Fruit fly (Drosophila melanogaster): Measurements from ENCODE around the gene Spp.

Gene Spp

dm6 chr2L:540572-541210, 3.8 kb downstream of the Spp start (continued):
- TF ChIP-seq CG16813 (GFP tag; IDR thresholded peaks at IDR 0.05; ENCODE audit: partially characterized antibody) (peak; percentile 58; the same call in 1 of the 3 replicates), Ssrp (tag; optimal IDR thresholded peaks at IDR 0.05) (no peak), row (GFP tag; IDR thresholded peaks at IDR 0.05) (no peak), CG10979 (tag; optimal IDR thresholded peaks at IDR 0.05) (no peak), fru (optimal IDR thresholded peaks at IDR 0.05) (no peak), CG11093 (GFP tag; IDR thresholded peaks at IDR 0.05) (no peak), peb (GFP tag; IDR thresholded peaks at IDR 0.05) (no peak), Nf-YA (GFP tag; IDR thresholded peaks at IDR 0.05) (no peak), gt (GFP tag; IDR thresholded peaks at IDR 0.05) (no peak), Dp (GFP tag; optimal IDR thresholded peaks at IDR 0.05) (peak; percentile 71), slp2 (GFP tag; optimal IDR thresholded peaks at IDR 0.05) (no peak), grn (GFP tag; optimal IDR thresholded peaks at IDR 0.05) (peak; percentile 52), CG3163 (GFP tag; optimal IDR thresholded peaks at IDR 0.05) (peak; percentile 33), sim (GFP tag; IDR thresholded peaks at IDR 0.05) (0 out of 2 replicates have a peak, but pooled peaks have one; percentile 21), CG10366 (GFP tag; IDR thresholded peaks at IDR 0.05) (no peak), Doc2 (GFP tag; IDR thresholded peaks at IDR 0.05) (no peak), CG17829 (tag; optimal IDR thresholded peaks at IDR 0.05) (peak; percentile 17), NK7.1 (GFP tag; optimal IDR thresholded peaks at IDR 0.05) (no peak), ara (GFP tag; IDR thresholded peaks at IDR 0.05) (no peak), CG1603 (tag; optimal IDR thresholded peaks at IDR 0.05) (peak; percentile 78), Ravus (GFP tag; IDR thresholded peaks at IDR 0.05) (no peak), da (GFP tag; optimal IDR thresholded peaks at IDR 0.05) (no peak), Ada2b (GFP tag; IDR thresholded peaks at IDR 0.05) (no peak), gcm2 (GFP tag; optimal IDR thresholded peaks at IDR 0.05) (no peak), twi (tag; optimal IDR thresholded peaks at IDR 0.05) (peak; percentile 8), knrl (GFP tag; IDR thresholded peaks at IDR 0.05; ENCODE audit: partially characterized antibody) (peak; percentile 55; the same call in 2 of the 3 replicates), ewg (GFP tag; optimal IDR thresholded peaks at IDR 0.05) (no peak), Bdp1 (GFP tag; optimal IDR thresholded peaks at IDR 0.05) (no peak), CG8290 (GFP tag; optimal IDR thresholded peaks at IDR 0.05) (peak; percentile 92), CG8290 (tag; optimal IDR thresholded peaks at IDR 0.05) (peak; percentile 76 to 92), Mrtf (GFP tag; IDR thresholded peaks at IDR 0.05) (no peak), CG4404 (GFP tag; IDR thresholded peaks at IDR 0.05) (no peak), CG16779 (GFP tag; IDR thresholded peaks at IDR 0.05) (no peak), btn (GFP tag; optimal IDR thresholded peaks at IDR 0.05) (no peak), CG1233 (GFP tag; optimal IDR thresholded peaks at IDR 0.05) (peak; percentile 21), Aef1 (GFP tag; IDR thresholded peaks at IDR 0.05) (no peak), pros (GFP tag; optimal IDR thresholded peaks at IDR 0.05) (peak; percentile 93), CG3065 (GFP tag; optimal IDR thresholded peaks at IDR 0.05) (no peak), CG5180 (GFP tag; optimal IDR thresholded peaks at IDR 0.05) (no peak), az2 (GFP tag; optimal IDR thresholded peaks at IDR 0.05) (no peak), CG14667 (GFP tag; IDR thresholded peaks at IDR 0.05) (no peak), CG17612 (GFP tag; IDR thresholded peaks at IDR 0.05) (no peak), pfk (GFP tag; optimal IDR thresholded peaks at IDR 0.05) (no peak), salm (tag; optimal IDR thresholded peaks at IDR 0.05) (peak; percentile 46), dati (GFP tag; IDR thresholded peaks at IDR 0.05) (no peak), Dbx (GFP tag; IDR thresholded peaks at IDR 0.05) (no peak), slou (GFP tag; optimal IDR thresholded peaks at IDR 0.05) (no peak), CG8281 (tag; optimal IDR thresholded peaks at IDR 0.05) (no peak), Sry-β (GFP tag; optimal IDR thresholded peaks at IDR 0.05) (no peak), Sox102F (GFP tag; optimal IDR thresholded peaks at IDR 0.05) (no peak), CG4328 (GFP tag; optimal IDR thresholded peaks at IDR 0.05) (peak; percentile 19), Oli (tag; optimal IDR thresholded peaks at IDR 0.05) (no peak)

All from whole organism, embryonic.